Worm (Caenorhabditis elegans) whole organism, L1 larva: ENCODE results near the gene Y1B5A.1.

Experiments
- ceh-63 ChIP-seq: fragments of 200-800 bp; sonication (Bioruptor generic); optimal IDR thresholded peaks from 2 replicates; lab custom pipeline; 2018; ENCODE audit warnings: mild to moderate bottlenecking, missing genetic modification characterization, missing compliant biosample characterization
- nhr-28 ChIP-seq: fragments of 150-350 bp; optimal IDR thresholded peaks from 2 replicates; lab custom pipeline; 2014; ENCODE audit warnings: missing biosample characterization, missing genetic modification characterization
- skn-1 ChIP-seq: fragments of 150-350 bp; optimal IDR thresholded peaks from 2 replicates; lab custom pipeline; 2014; ENCODE audit warnings: missing biosample characterization, missing genetic modification characterization
- snpc-4 ChIP-seq: fragments of 150-350 bp; optimal IDR thresholded peaks from 2 replicates; lab custom pipeline; 2014; ENCODE audit warnings: missing biosample characterization, missing genetic modification characterization
- ztf-11 ChIP-seq, 2 experiments: sonication (generic microtip); optimal IDR thresholded peaks; 2 replicates each; lab custom pipeline; 2016 to 2017; ENCODE audit warnings: missing genetic modification characterization in 2 of 2, missing biosample characterization in 1 of 2, missing compliant biosample characterization in 1 of 2

DNA sequence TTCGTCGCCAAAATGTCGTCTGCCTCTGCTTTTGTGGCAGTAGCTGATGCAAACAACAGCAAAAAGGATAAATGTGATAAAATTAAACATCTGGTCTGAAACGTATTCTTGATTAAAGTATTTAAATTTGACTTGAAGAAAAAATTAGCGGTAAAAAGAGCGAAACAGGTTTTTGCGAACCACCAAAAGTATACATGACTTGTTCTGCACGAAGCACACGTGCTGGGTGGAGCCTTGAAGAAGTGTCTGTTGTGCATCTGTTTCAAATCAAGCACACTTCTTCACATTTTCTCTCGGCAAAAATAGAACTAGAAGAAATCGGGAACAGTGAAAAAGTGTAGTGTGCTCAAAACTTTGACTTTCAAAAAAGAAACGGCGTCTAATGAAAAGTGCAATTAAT lies 21.9 kb upstream of the Y1B5A.1 start, which contains the start of gene B0403.3:
- no peak for TF ChIP-seq ztf-11 (tag; optimal IDR thresholded peaks at IDR 0.05; lab: Kevin White, UChicago)
- no peak for TF ChIP-seq snpc-4 (tag; lab: Kevin White, UChicago)
- TF ChIP-seq ceh-63 (GFP tag; lab: Kevin White, UChicago): no peak
- no peak for TF ChIP-seq nhr-28 (tag; lab: Kevin White, UChicago)
- TF ChIP-seq skn-1 (tag; lab: Kevin White, UChicago): no peak
